Fruit fly (Drosophila melanogaster) whole organism, wandering third instar larva: ENCODE data around the gene BORCS5.

Source experiments
- Hr78 ChIP-seq: fragments of >200 bp; optimal IDR thresholded peaks from 2 replicates; lab custom pipeline; 2017; ENCODE audit warnings: missing biosample characterization, missing genetic modification characterization
- Rel ChIP-seq, 2 experiments: fragments of 200-800 bp; sonication (Bioruptor generic) in 1 of 2; optimal IDR thresholded peaks; 2 replicates in 1 of 2; 3 replicates in 1 of 2; lab custom pipeline; 2016 to 2019; ENCODE audit warnings: mild to moderate bottlenecking in 2 of 2, missing biosample characterization in 2 of 2, missing genetic modification characterization in 2 of 2, moderate library complexity in 1 of 2
- rgr ChIP-seq: fragments of 200-800 bp; sonication (Bioruptor generic); optimal IDR thresholded peaks from 3 replicates; lab custom pipeline; 2016; ENCODE audit warnings: missing biosample characterization, mild to moderate bottlenecking, missing genetic modification characterization

DNA sequence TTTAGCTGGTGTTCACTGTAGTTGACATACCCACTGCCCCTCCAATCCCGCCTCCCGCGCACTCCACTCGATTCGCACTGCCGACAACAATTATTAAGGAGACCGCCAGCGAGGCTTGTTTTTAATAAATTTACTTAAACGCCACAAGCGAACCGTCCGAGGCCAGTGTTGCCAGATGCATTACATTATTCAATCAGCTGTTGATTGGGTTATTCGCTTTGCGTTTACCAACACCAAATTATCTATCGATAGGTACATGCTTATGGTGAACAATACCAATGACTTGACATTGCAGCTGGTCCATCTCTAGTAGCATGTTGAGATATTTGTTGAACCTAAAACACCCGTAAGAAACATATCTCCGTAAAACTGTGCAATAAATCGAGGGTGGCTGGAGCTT lies 14.4 kb upstream of the BORCS5 start, which contains the start of the genes CG10353 and SelG:
- TF ChIP-seq Hr78 (GFP tag; lab: Kevin White, UChicago) (no peak), Rel (GFP tag; optimal IDR thresholded peaks at IDR 0.05; lab: Kevin White, UChicago) (no peak), Rel (tag; optimal IDR thresholded peaks at IDR 0.05; lab: Kevin White, UChicago) (peak; percentile 42), rgr (GFP tag; lab: Kevin White, UChicago) (peak; percentile 59)
